Fruit fly (Drosophila melanogaster) whole organism, embryonic: ENCODE measurements around the gene E2f1.

Experiments used
- ATbp ChIP-seq: fragments of 200-800 bp; sonication (Bioruptor generic); optimal IDR thresholded peaks from 2 replicates; lab custom pipeline; 2017; ENCODE audit warnings: missing biosample characterization, mild to moderate bottlenecking, missing genetic modification characterization, missing genetic modification reagents
- BEAF-32 ChIP-seq: fragments of 200-800 bp; sonication (Bioruptor generic); optimal IDR thresholded peaks from 3 replicates; lab custom pipeline; 2017; ENCODE audit warnings: missing biosample characterization, missing genetic modification characterization, mild to moderate bottlenecking, moderate library complexity, missing genetic modification reagents
- CG10431 ChIP-seq: fragments of 200-800 bp; sonication (Bioruptor generic); optimal IDR thresholded peaks from 3 replicates; lab custom pipeline; 2018; ENCODE audit warnings: missing biosample characterization, mild to moderate bottlenecking, missing genetic modification characterization
- CG10543 ChIP-seq: fragments of 200-800 bp; sonication (Bioruptor generic); optimal IDR thresholded peaks from 3 replicates; lab custom pipeline; 2017; ENCODE audit warnings: missing biosample characterization, mild to moderate bottlenecking, missing genetic modification characterization, moderate library complexity
- CG11723 ChIP-seq: fragments of 200-800 bp; sonication (Bioruptor generic); optimal IDR thresholded peaks from 2 replicates; lab custom pipeline; 2017; ENCODE audit warnings: missing biosample characterization, mild to moderate bottlenecking, missing genetic modification characterization
- CG12104 ChIP-seq: fragments of 200-800 bp; sonication (Bioruptor generic); optimal IDR thresholded peaks from 3 replicates; lab custom pipeline; 2016; ENCODE audit warnings: missing biosample characterization, missing genetic modification characterization
- CG12391 ChIP-seq: fragments of 200-800 bp; sonication (Bioruptor generic); optimal IDR thresholded peaks from 3 replicates; lab custom pipeline; 2018; ENCODE audit warnings: missing biosample characterization, mild to moderate bottlenecking, missing genetic modification characterization, moderate library complexity
- CG13894 ChIP-seq: fragments of 200-800 bp; sonication (Bioruptor generic); optimal IDR thresholded peaks from 3 replicates; lab custom pipeline; 2018; ENCODE audit warnings: missing biosample characterization, mild to moderate bottlenecking, missing genetic modification characterization, moderate library complexity
- CG14014 ChIP-seq: fragments of 200-800 bp; sonication (Bioruptor generic); IDR thresholded peaks from 2 replicates; pipeline ENCODE4 v1.3.6; 2022; ENCODE audit warnings: missing biosample characterization, missing genetic modification characterization
- CG14441 ChIP-seq: fragments of 200-800 bp; sonication (Bioruptor generic); IDR thresholded peaks from 2 replicates; pipeline ENCODE4 v1.3.6; 2022; ENCODE audit warnings: missing biosample characterization, missing genetic modification characterization
- CG14965 ChIP-seq: fragments of 200-800 bp; sonication (Bioruptor generic); optimal IDR thresholded peaks from 2 replicates; lab custom pipeline; 2016; ENCODE audit warnings: missing biosample characterization, missing genetic modification characterization, borderline replicate concordance
- CG3065 ChIP-seq: fragments of 200-800 bp; sonication (Bioruptor generic); optimal IDR thresholded peaks from 2 replicates; lab custom pipeline; 2016; ENCODE audit warnings: missing biosample characterization, missing genetic modification characterization
- CG31365 ChIP-seq: fragments of 200-800 bp; sonication (Bioruptor generic); optimal IDR thresholded peaks from 2 replicates; lab custom pipeline; 2018; ENCODE audit warnings: missing biosample characterization, mild to moderate bottlenecking, missing genetic modification characterization
- CG42726 ChIP-seq: fragments of 200-800 bp; sonication (Bioruptor generic); IDR thresholded peaks from 2 replicates; pipeline ENCODE4 v1.3.6; 2022; ENCODE audit warnings: missing biosample characterization, missing genetic modification characterization; ENCODE audit not compliant: partially characterized antibody
- CG4820 ChIP-seq: fragments of 200-800 bp; sonication (Bioruptor generic); optimal IDR thresholded peaks from 3 replicates; lab custom pipeline; 2016; ENCODE audit warnings: missing biosample characterization, missing genetic modification characterization
- CG6791 ChIP-seq: fragments of 200-800 bp; sonication (Bioruptor generic); IDR thresholded peaks from 3 replicates; pipeline ENCODE4 v1.3.6; 2022; ENCODE audit warnings: missing biosample characterization, missing genetic modification characterization; ENCODE audit not compliant: partially characterized antibody
- CG8359 ChIP-seq: fragments of 200-800 bp; sonication (Bioruptor generic); optimal IDR thresholded peaks from 2 replicates; lab custom pipeline; 2017; ENCODE audit warnings: missing biosample characterization, mild to moderate bottlenecking, missing genetic modification characterization, borderline replicate concordance
- CHES-1-like ChIP-seq: fragments of 200-800 bp; sonication (Bioruptor generic); optimal IDR thresholded peaks from 2 replicates; lab custom pipeline; 2016; ENCODE audit warnings: missing biosample characterization, missing genetic modification characterization
- Dfd ChIP-seq, 2 experiments: fragments of >200 bp; optimal IDR thresholded peaks; 2 replicates each; lab custom pipeline; 2017; ENCODE audit warnings: missing biosample characterization in 2 of 2, missing genetic modification characterization in 2 of 2
- Doc2 ChIP-seq: fragments of 200-800 bp; sonication (Bioruptor generic); IDR thresholded peaks from 2 replicates; pipeline ENCODE4 v1.3.6; 2022; ENCODE audit warnings: missing biosample characterization, missing genetic modification characterization
- Dref ChIP-seq: fragments of 200-800 bp; sonication (Bioruptor generic); IDR thresholded peaks from 2 replicates; pipeline ENCODE4 v1.3.6; 2022; ENCODE audit warnings: missing biosample characterization, missing genetic modification characterization
- Fer1 ChIP-seq: fragments of 200-800 bp; sonication (Bioruptor generic); optimal IDR thresholded peaks from 2 replicates; lab custom pipeline; 2017; ENCODE audit warnings: missing biosample characterization, mild to moderate bottlenecking, missing genetic modification characterization
- Hr39 ChIP-seq: fragments of >200 bp; optimal IDR thresholded peaks from 2 replicates; lab custom pipeline; 2017
- Hr78 ChIP-seq, 2 experiments: fragments of 200-800 bp in 1 of 2; fragments of >200 bp in 1 of 2; sonication (Bioruptor generic) in 1 of 2; optimal IDR thresholded peaks; 2 replicates each; lab custom pipeline; 2017 to 2019; ENCODE audit warnings: missing biosample characterization in 2 of 2, missing genetic modification characterization in 2 of 2, mild to moderate bottlenecking in 1 of 2, moderate library complexity in 1 of 2
- Hsf ChIP-seq: fragments of 200-800 bp; sonication (Bioruptor generic); optimal IDR thresholded peaks from 3 replicates; lab custom pipeline; 2016; ENCODE audit warnings: missing biosample characterization, missing genetic modification characterization
- Mes4 ChIP-seq: fragments of 200-800 bp; sonication (Bioruptor generic); optimal IDR thresholded peaks from 2 replicates; lab custom pipeline; 2016; ENCODE audit warnings: missing biosample characterization, missing genetic modification characterization
- Nf-YB ChIP-seq: fragments of 200-800 bp; sonication (Bioruptor generic); optimal IDR thresholded peaks from 3 replicates; lab custom pipeline; 2019; ENCODE audit warnings: missing biosample characterization, mild to moderate bottlenecking, missing genetic modification characterization, moderate library complexity
- Ptx1 ChIP-seq: fragments of 200-800 bp; sonication (Bioruptor generic); IDR thresholded peaks from 2 replicates; pipeline ENCODE4 v1.3.6; 2022; ENCODE audit warnings: missing biosample characterization, missing genetic modification characterization
- Sox102F ChIP-seq: fragments of 200-800 bp; sonication (Bioruptor generic); optimal IDR thresholded peaks from 2 replicates; lab custom pipeline; 2018; ENCODE audit warnings: missing biosample characterization, mild to moderate bottlenecking, missing genetic modification characterization, moderate library complexity
- Sry-δ ChIP-seq: fragments of 200-800 bp; sonication (Bioruptor generic); optimal IDR thresholded peaks from 2 replicates; lab custom pipeline; 2016; ENCODE audit warnings: missing biosample characterization, missing genetic modification characterization
- TFAM ChIP-seq: fragments of 200-800 bp; sonication (Bioruptor generic); optimal IDR thresholded peaks from 2 replicates; lab custom pipeline; 2017; ENCODE audit warnings: missing biosample characterization, missing genetic modification characterization, inconsistent platforms
- Taf1 ChIP-seq: fragments of 200-800 bp; sonication (Bioruptor generic); IDR thresholded peaks from 2 replicates; pipeline ENCODE4 v1.3.6; 2022; ENCODE audit warnings: missing biosample characterization, missing genetic modification characterization
- ab ChIP-seq: fragments of 200-800 bp; sonication (Bioruptor generic); optimal IDR thresholded peaks from 2 replicates; lab custom pipeline; 2016; ENCODE audit warnings: missing biosample characterization, missing genetic modification characterization
- aop ChIP-seq: fragments of 200-800 bp; sonication (Bioruptor generic); IDR thresholded peaks from 2 replicates; pipeline ENCODE4 v1.3.6; 2022; ENCODE audit warnings: missing biosample characterization, missing genetic modification characterization
- ap ChIP-seq: fragments of 200-800 bp; sonication (Bioruptor generic); IDR thresholded peaks from 2 replicates; pipeline ENCODE4 v1.3.6; 2022; ENCODE audit warnings: missing biosample characterization, missing genetic modification characterization
- chinmo ChIP-seq: fragments of 200-800 bp; sonication (Bioruptor generic); IDR thresholded peaks from 4 replicates; pipeline ENCODE4 v1.3.6; 2022; ENCODE audit warnings: missing biosample characterization, missing genetic modification characterization; ENCODE audit not compliant: partially characterized antibody
- croc ChIP-seq: fragments of 200-800 bp; sonication (Bioruptor generic); conservative IDR thresholded peaks from 3 replicates; pipeline ENCODE4 v1.3.6; 2022; ENCODE audit warnings: missing biosample characterization, missing genetic modification characterization
- fru ChIP-seq: fragments of >200 bp; optimal IDR thresholded peaks from 2 replicates; lab custom pipeline; 2017
- gem ChIP-seq: fragments of 200-800 bp; sonication (Bioruptor generic); optimal IDR thresholded peaks from 2 replicates; lab custom pipeline; 2019; ENCODE audit warnings: missing biosample characterization, mild to moderate bottlenecking, missing genetic modification characterization, moderate library complexity
- grn ChIP-seq: fragments of 200-800 bp; sonication (Bioruptor generic); optimal IDR thresholded peaks from 3 replicates; lab custom pipeline; 2017; ENCODE audit warnings: missing biosample characterization, missing genetic modification characterization
- jigr1 ChIP-seq: fragments of 200-800 bp; sonication (Bioruptor generic); IDR thresholded peaks from 3 replicates; pipeline ENCODE4 v1.3.6; 2022; ENCODE audit warnings: missing biosample characterization, missing genetic modification characterization
- klu ChIP-seq: fragments of 200-800 bp; sonication (Bioruptor generic); IDR thresholded peaks from 2 replicates; pipeline ENCODE4 v1.3.6; 2022; ENCODE audit warnings: missing biosample characterization, missing genetic modification characterization
- odd ChIP-seq: fragments of 200-800 bp; sonication (Bioruptor generic); optimal IDR thresholded peaks from 2 replicates; lab custom pipeline; 2017; ENCODE audit warnings: missing biosample characterization, mild to moderate bottlenecking, missing genetic modification characterization
- run ChIP-seq: fragments of 200-800 bp; sonication (Bioruptor generic); optimal IDR thresholded peaks from 3 replicates; lab custom pipeline; 2018; ENCODE audit warnings: missing biosample characterization, mild to moderate bottlenecking, missing genetic modification characterization
- sc ChIP-seq, 3 experiments: fragments of >200 bp in 2 of 3; fragments of 200-800 bp in 1 of 3; sonication (Bioruptor generic) in 1 of 3; optimal IDR thresholded peaks; 2 replicates in 2 of 3; 3 replicates in 1 of 3; lab custom pipeline; 2017; ENCODE audit warnings: mild to moderate bottlenecking in 1 of 3, missing biosample characterization in 1 of 3, missing genetic modification characterization in 1 of 3, missing genetic modification reagents in 1 of 3
- sd ChIP-seq: fragments of 200-800 bp; sonication (Bioruptor generic); optimal IDR thresholded peaks from 3 replicates; lab custom pipeline; 2018; ENCODE audit warnings: missing biosample characterization, mild to moderate bottlenecking, missing genetic modification characterization, moderate library complexity
- tna ChIP-seq: fragments of 200-800 bp; sonication (Bioruptor generic); IDR thresholded peaks from 2 replicates; pipeline ENCODE4 v1.3.6; 2022; ENCODE audit warnings: missing biosample characterization, missing genetic modification characterization; ENCODE audit not compliant: partially characterized antibody
- tup ChIP-seq: fragments of 200-800 bp; sonication (Bioruptor generic); optimal IDR thresholded peaks from 2 replicates; lab custom pipeline; 2016; ENCODE audit warnings: missing biosample characterization, mild to moderate bottlenecking, missing genetic modification characterization, moderate library complexity
- unc-4 ChIP-seq: fragments of 200-800 bp; sonication (Bioruptor generic); IDR thresholded peaks from 2 replicates; pipeline ENCODE4 v1.3.6; 2022; ENCODE audit warnings: missing biosample characterization, missing genetic modification characterization; ENCODE audit not compliant: partially characterized antibody
- usp ChIP-seq: fragments of >200 bp; optimal IDR thresholded peaks from 2 replicates; lab custom pipeline; 2017; ENCODE audit warnings: missing biosample characterization, missing genetic modification characterization
- yki ChIP-seq: fragments of >200 bp; optimal IDR thresholded peaks from 3 replicates; lab custom pipeline; 2018
- zen ChIP-seq: fragments of 200-800 bp; sonication (Bioruptor generic); optimal IDR thresholded peaks from 3 replicates; lab custom pipeline; 2018; ENCODE audit warnings: missing biosample characterization, mild to moderate bottlenecking, missing genetic modification characterization, moderate library complexity

Gene E2f1

dm6 chr3R:21583603-21584218 is 77.0 kb downstream of the E2f1 start (continued):
- TF ChIP-seq CG10543 (GFP tag; lab: Kevin White, UChicago): no peak
- no peak for TF ChIP-seq Sox102F (GFP tag; lab: Kevin White, UChicago)
- TF ChIP-seq ap: no peak
- TF ChIP-seq CG12104 (GFP tag; lab: Kevin White, UChicago): no peak
- no peak for TF ChIP-seq Sry-δ (GFP tag; lab: Kevin White, UChicago)
- no peak for TF ChIP-seq aop (GFP tag; lab: Robert Waterston, UW)
- TF ChIP-seq CG13894 (tag; lab: Kevin White, UChicago): peak; percentile 47
- TF ChIP-seq gem (tag; lab: Kevin White, UChicago): no peak
- no peak for TF ChIP-seq Nf-YB (GFP tag; lab: Kevin White, UChicago)
- no peak for TF ChIP-seq CHES-1-like
- no peak for TF ChIP-seq Fer1 (GFP tag; lab: Kevin White, UChicago)
- no peak for TF ChIP-seq jigr1
- no peak for TF ChIP-seq odd
- no peak for TF ChIP-seq ATbp (GFP tag; lab: Kevin White, UChicago)
- no peak for TF ChIP-seq CG4820 (GFP tag; lab: Kevin White, UChicago)
- TF ChIP-seq CG8359 (GFP tag; lab: Kevin White, UChicago): no peak
- TF ChIP-seq ab: no peak
- TF ChIP-seq CG6791: 0 out of 3 replicates have a peak, but pooled peaks have one; percentile 24
- TF ChIP-seq tup: no peak
- TF ChIP-seq CG14014 (GFP tag; lab: Robert Waterston, UW): no peak
- TF ChIP-seq sd (tag; lab: Kevin White, UChicago): peak; percentile 94
- no peak for TF ChIP-seq run (tag; lab: Kevin White, UChicago)
- no peak for TF ChIP-seq klu (GFP tag; lab: Robert Waterston, UW)
- TF ChIP-seq TFAM (GFP tag; lab: Kevin White, UChicago): no peak
- TF ChIP-seq chinmo: peak; percentile 89; the same call in 3 of the 4 replicates
- TF ChIP-seq fru (lab: Kevin White, UChicago): no peak
- TF ChIP-seq CG12391 (tag; lab: Kevin White, UChicago): no peak
- TF ChIP-seq zen (tag; lab: Kevin White, UChicago): no peak
- no peak for TF ChIP-seq CG14965 (GFP tag; lab: Kevin White, UChicago)
- peak; percentile 50 for TF ChIP-seq grn (GFP tag; lab: Kevin White, UChicago)
- TF ChIP-seq Hr39 (lab: Kevin White, UChicago): no peak
- no peak for TF ChIP-seq CG11723 (GFP tag; lab: Kevin White, UChicago)
- no peak for TF ChIP-seq CG14441 (GFP tag; lab: Robert Waterston, UW)
- no peak for TF ChIP-seq Hsf (GFP tag; lab: Kevin White, UChicago)
- TF ChIP-seq sc (optimal IDR thresholded peaks at IDR 0.05; lab: Kevin White, UChicago): no peak
- TF ChIP-seq sc (GFP tag; optimal IDR thresholded peaks at IDR 0.05; lab: Kevin White, UChicago): no peak
- no peak for TF ChIP-seq Doc2 (GFP tag; lab: Robert Waterston, UW)

- TF ChIP-seq yki (lab: Kevin White, UChicago) (no peak), CG10431 (GFP tag; lab: Kevin White, UChicago) (no peak), CG31365 (tag; lab: Kevin White, UChicago) (peak; percentile 68), Dref (GFP tag; lab: Robert Waterston, UW) (no peak), usp (GFP tag; lab: Kevin White, UChicago) (no peak), Hr78 (GFP tag; optimal IDR thresholded peaks at IDR 0.05; lab: Kevin White, UChicago) (no peak), croc (GFP tag; lab: Robert Waterston, UW) (no peak), tna (GFP tag; lab: Robert Waterston, UW) (no peak), CG3065 (GFP tag; lab: Kevin White, UChicago) (no peak), Taf1 (GFP tag; lab: Robert Waterston, UW) (no peak), CG42726 (GFP tag; lab: Robert Waterston, UW) (no peak), BEAF-32 (GFP tag; lab: Kevin White, UChicago) (no peak), Dfd (GFP tag; optimal IDR thresholded peaks at IDR 0.05; lab: Kevin White, UChicago) (peak in 1 of 2 experiments; percentile 1), Mes4 (GFP tag; lab: Kevin White, UChicago) (no peak), unc-4 (GFP tag; lab: Robert Waterston, UW) (no peak), Nf-YB (GFP tag; lab: Kevin White, UChicago) (no peak), Ptx1 (GFP tag; lab: Robert Waterston, UW) (no peak)
These were observed 77.6 kb downstream of the E2f1 start for dm6 chr3R:21583087-21583486.
